Worm (Caenorhabditis elegans) whole organism, L4 larva: Measurements from ENCODE around the gene F01G4.6.

Experiments
- Y48G9A.11 ChIP-seq: fragments of 200-800 bp; sonication (Bioruptor generic); IDR thresholded peaks from 2 replicates; pipeline ENCODE4 v1.3.6; 2022; ENCODE audit warnings: missing genetic modification reagents, missing genetic modification characterization, missing compliant biosample characterization
- ZK546.5 ChIP-seq, 2 experiments: sonication (generic microtip); optimal IDR thresholded peaks; 2 replicates each; lab custom pipeline; 2017; ENCODE audit warnings: missing biosample characterization in 2 of 2, missing genetic modification characterization in 2 of 2
- aha-1 ChIP-seq: fragments of 150-350 bp; peaks from one replicate; lab custom pipeline; 2014; ENCODE audit warnings: missing biosample characterization, missing genetic modification characterization
- ama-1 ChIP-seq: fragments of 150-350 bp; optimal IDR thresholded peaks from 2 replicates; lab custom pipeline; 2014; ENCODE audit warnings: inconsistent platforms, mixed read lengths
- arid-1 ChIP-seq: fragments of 200-800 bp; sonication (Bioruptor generic); conservative IDR thresholded peaks from 2 replicates; pipeline ENCODE4 v1.3.6; 2022; ENCODE audit warnings: missing genetic modification reagents, missing genetic modification characterization, missing compliant biosample characterization
- ceh-32 ChIP-seq: sonication (generic microtip); optimal IDR thresholded peaks from 2 replicates; lab custom pipeline; 2016; ENCODE audit warnings: mild to moderate bottlenecking, missing genetic modification characterization, missing compliant biosample characterization; ENCODE audit not compliant: poor library complexity
- ceh-82 ChIP-seq: sonication (generic microtip); optimal IDR thresholded peaks from 2 replicates; lab custom pipeline; 2017; ENCODE audit warnings: missing biosample characterization, missing genetic modification characterization
- ces-1 ChIP-seq: fragments of 150-350 bp; sonication (generic microtip); optimal IDR thresholded peaks from 4 replicates; lab custom pipeline; 2014; ENCODE audit warnings: missing biosample characterization, missing genetic modification reagents, missing genetic modification characterization
- gei-8 ChIP-seq: fragments of 200-800 bp; sonication (Bioruptor generic); optimal IDR thresholded peaks from 2 replicates; lab custom pipeline; 2018; ENCODE audit warnings: mild to moderate bottlenecking, missing genetic modification characterization, missing compliant biosample characterization
- lin-13 ChIP-seq: fragments of 150-350 bp; optimal IDR thresholded peaks from 2 replicates; lab custom pipeline; 2014; ENCODE audit warnings: missing biosample characterization, missing genetic modification reagents, missing genetic modification characterization
- lin-15B ChIP-seq: fragments of 150-350 bp; sonication (generic microtip); optimal IDR thresholded peaks from 3 replicates; lab custom pipeline; 2014; ENCODE audit warnings: missing biosample characterization, missing genetic modification characterization
- lin-38 ChIP-seq: fragments of 200-800 bp; sonication (Bioruptor generic); IDR thresholded peaks from 2 replicates; pipeline ENCODE4 v1.3.6; 2022; ENCODE audit warnings: missing genetic modification reagents, missing genetic modification characterization, missing compliant biosample characterization
- nhr-237 ChIP-seq: sonication (generic microtip); optimal IDR thresholded peaks from 2 replicates; lab custom pipeline; 2017; ENCODE audit warnings: missing biosample characterization, missing genetic modification characterization
- nhr-6 ChIP-seq: fragments of 150-350 bp; optimal IDR thresholded peaks from 2 replicates; lab custom pipeline; 2014; ENCODE audit warnings: missing biosample characterization, missing genetic modification characterization
- nhr-76 ChIP-seq: fragments of 150-350 bp; optimal IDR thresholded peaks from 2 replicates; lab custom pipeline; 2014; ENCODE audit warnings: missing biosample characterization, missing genetic modification characterization
- nhr-77 ChIP-seq: fragments of 150-350 bp; optimal IDR thresholded peaks from 2 replicates; lab custom pipeline; 2014; ENCODE audit warnings: missing biosample characterization, missing genetic modification characterization
- snpc-1.2 ChIP-seq: fragments of 200-800 bp; sonication (Bioruptor generic); IDR thresholded peaks from 2 replicates; pipeline ENCODE4 v1.3.6; 2022; ENCODE audit warnings: missing genetic modification reagents, missing genetic modification characterization, missing compliant biosample characterization
- spr-3 ChIP-seq: fragments of 200-800 bp; sonication (Bioruptor generic); optimal IDR thresholded peaks from 2 replicates; lab custom pipeline; 2018; ENCODE audit warnings: mild to moderate bottlenecking, missing genetic modification characterization, missing compliant biosample characterization
- unc-62 ChIP-seq, 3 experiments: fragments of 150-350 bp in 1 of 3; sonication (generic microtip); optimal IDR thresholded peaks in 2 of 3; peaks in 1 of 3; 1 replicate in 1 of 3; 2 replicates in 2 of 3; lab custom pipeline; 2014 to 2017; ENCODE audit warnings: missing biosample characterization in 3 of 3, missing genetic modification characterization in 3 of 3, missing genetic modification reagents in 3 of 3, missing genotype in 1 of 3
- vab-7 ChIP-seq: fragments of 200-800 bp; sonication (Bioruptor generic); IDR thresholded peaks from 2 replicates; pipeline ENCODE4 v1.3.6; 2022; ENCODE audit warnings: missing genetic modification reagents, missing genetic modification characterization, missing compliant biosample characterization

Gene F01G4.6

ce11 chrIV:11101383-11101782 lies 47.9 kb downstream of the F01G4.6 start, which contains the start of gene srlf-18:
srlf-18 (minus strand) TSS chrIV:11101483.
- no peak for TF ChIP-seq nhr-237
- no peak for TF ChIP-seq arid-1 (GFP tag; lab: Robert Waterston, UW)
- TF ChIP-seq nhr-6 (tag; lab: Kevin White, UChicago), result no peak
- TF ChIP-seq vab-7 (GFP tag; lab: Robert Waterston, UW), result no peak
- no peak for TF ChIP-seq ceh-32 (tag; lab: Kevin White, UChicago)
- TF ChIP-seq nhr-77 (tag; lab: Kevin White, UChicago), result no peak
- TF ChIP-seq ces-1 (GFP tag; lab: Kevin White, UChicago), result no peak
- no peak for TF ChIP-seq ceh-82 (tag; lab: Kevin White, UChicago)
- no peak for TF ChIP-seq gei-8 (GFP tag; lab: Kevin White, UChicago)
- TF ChIP-seq ama-1, result no peak
- TF ChIP-seq aha-1, result no peak
- no peak for TF ChIP-seq Y48G9A.11 (GFP tag; lab: Robert Waterston, UW)
- no peak for TF ChIP-seq lin-38 (GFP tag; lab: Robert Waterston, UW)

ce11 chrIV:11100271-11100670 lies 49.0 kb downstream of the F01G4.6 start, which contains the start of gene str-3:
str-3 (minus strand) TSS chrIV:11100371.
- TF ChIP-seq ceh-82 (tag; lab: Kevin White, UChicago) (no peak), unc-62 (GFP tag; optimal IDR thresholded peaks at IDR 0.05 in 1 of 2; lab: Kevin White, UChicago) (peak in 1 of 2 experiments; percentile 33), unc-62 (tag; optimal IDR thresholded peaks at IDR 0.05; lab: Kevin White, UChicago) (no peak)

- TF ChIP-seq nhr-77 (tag; lab: Kevin White, UChicago) (no peak), ZK546.5 (tag; optimal IDR thresholded peaks at IDR 0.05; lab: Kevin White, UChicago) (no peak), snpc-1.2 (GFP tag; lab: Robert Waterston, UW) (no peak), lin-13 (GFP tag; lab: Kevin White, UChicago) (no peak), lin-15B (no peak), spr-3 (GFP tag; lab: Kevin White, UChicago) (no peak), nhr-76 (tag; lab: Kevin White, UChicago) (peak; percentile 76)
These were observed 51.5 kb downstream of the F01G4.6 start, which contains the start of gene M7.12 for ce11 chrIV:11097795-11098194. M7.12 (minus strand) TSS chrIV:11097982.
